Worm (Caenorhabditis elegans) whole organism, L1 larva: ENCODE results near the gene Y53F4B.24.

Source experiments
- C04F5.9 ChIP-seq: sonication (generic microtip); optimal IDR thresholded peaks from 2 replicates; lab custom pipeline; 2016; ENCODE audit warnings: missing genetic modification characterization, missing compliant biosample characterization
- C16A3.4 ChIP-seq: fragments of 150-350 bp; optimal IDR thresholded peaks from 2 replicates; lab custom pipeline; 2014; ENCODE audit warnings: missing biosample characterization, missing genetic modification characterization
- Y116A8C.19 ChIP-seq: sonication (generic microtip); optimal IDR thresholded peaks from 2 replicates; lab custom pipeline; 2016; ENCODE audit warnings: missing compliant biosample characterization, missing genetic modification characterization, borderline replicate concordance
- ama-1 ChIP-seq: fragments of 150-350 bp; optimal IDR thresholded peaks from 2 replicates; lab custom pipeline; 2014
- blmp-1 ChIP-seq: fragments of 150-350 bp; optimal IDR thresholded peaks from 2 replicates; lab custom pipeline; 2014; ENCODE audit warnings: missing biosample characterization, missing genetic modification characterization
- ceh-82 ChIP-seq, 3 experiments: fragments of 150-350 bp in 1 of 3; sonication (generic microtip) in 2 of 3; optimal IDR thresholded peaks; 2 replicates each; lab custom pipeline; 2014 to 2017; ENCODE audit warnings: missing biosample characterization in 3 of 3, missing genetic modification characterization in 3 of 3
- ceh-88 ChIP-seq: fragments of 200-800 bp; sonication (Bioruptor generic); IDR thresholded peaks from 2 replicates; pipeline ENCODE4 v1.3.6; 2022; ENCODE audit warnings: missing genetic modification characterization, missing compliant biosample characterization
- ceh-90 ChIP-seq: sonication (generic microtip); optimal IDR thresholded peaks from 2 replicates; lab custom pipeline; 2016; ENCODE audit warnings: missing genetic modification characterization, missing compliant biosample characterization
- ces-1 ChIP-seq: fragments of 150-350 bp; optimal IDR thresholded peaks from 2 replicates; lab custom pipeline; 2014; ENCODE audit warnings: missing biosample characterization, missing genetic modification reagents, missing genetic modification characterization
- efl-3 ChIP-seq: fragments of 200-800 bp; sonication (Bioruptor generic); optimal IDR thresholded peaks from 2 replicates; lab custom pipeline; 2018; ENCODE audit warnings: mild to moderate bottlenecking, missing genetic modification characterization, missing compliant biosample characterization
- egl-27 ChIP-seq, 2 experiments: fragments of 150-350 bp in 1 of 2; sonication (generic microtip); optimal IDR thresholded peaks; 3 replicates each; lab custom pipeline; 2017 to 2018; ENCODE audit warnings: missing biosample characterization in 2 of 2, missing genetic modification characterization in 2 of 2, missing genetic modification reagents in 2 of 2
- elt-2 ChIP-seq: sonication (generic microtip); optimal IDR thresholded peaks from 2 replicates; lab custom pipeline; 2016; ENCODE audit warnings: missing genetic modification characterization, mild to moderate bottlenecking, inconsistent platforms, missing compliant biosample characterization, missing genetic modification reagents
- elt-3 ChIP-seq, 6 experiments: fragments of 150-350 bp in 1 of 6; sonication (generic microtip); optimal IDR thresholded peaks; 2 replicates each; lab custom pipeline; 2017 to 2018; ENCODE audit warnings: missing biosample characterization in 6 of 6, missing genetic modification characterization in 6 of 6, inconsistent platforms in 1 of 6
- fkh-4 ChIP-seq: sonication (generic microtip); optimal IDR thresholded peaks from 2 replicates; lab custom pipeline; 2016; ENCODE audit warnings: missing compliant biosample characterization, missing genetic modification characterization, borderline replicate concordance
- fos-1 ChIP-seq: fragments of 150-350 bp; optimal IDR thresholded peaks from 2 replicates; lab custom pipeline; 2014; ENCODE audit warnings: missing biosample characterization, missing genetic modification characterization
- grh-1 ChIP-seq: fragments of 200-800 bp; sonication (Bioruptor generic); IDR thresholded peaks from 2 replicates; pipeline ENCODE4 v1.3.6; 2022; ENCODE audit warnings: missing genetic modification reagents, missing genetic modification characterization, missing compliant biosample characterization
- hpl-2 ChIP-seq: fragments of 150-350 bp; optimal IDR thresholded peaks from 2 replicates; lab custom pipeline; 2014; ENCODE audit warnings: missing biosample characterization, missing genetic modification reagents, missing genetic modification characterization
- irx-1 ChIP-seq: sonication (generic microtip); optimal IDR thresholded peaks from 2 replicates; lab custom pipeline; 2016; ENCODE audit warnings: missing genetic modification characterization, missing compliant biosample characterization
- lin-13 ChIP-seq: fragments of 150-350 bp; optimal IDR thresholded peaks from 2 replicates; lab custom pipeline; 2014; ENCODE audit warnings: missing biosample characterization, missing genetic modification reagents, missing genetic modification characterization
- lin-35 ChIP-seq, 2 experiments: fragments of 150-350 bp; optimal IDR thresholded peaks; 2 replicates each; lab custom pipeline; 2014; ENCODE audit warnings: missing biosample characterization in 2 of 2, missing genetic modification characterization in 2 of 2, missing genetic modification reagents in 2 of 2
- lir-3 ChIP-seq: sonication (generic microtip); optimal IDR thresholded peaks from 2 replicates; lab custom pipeline; 2016; ENCODE audit warnings: mild to moderate bottlenecking, missing genetic modification characterization, moderate library complexity, missing compliant biosample characterization; ENCODE audit not compliant: poor library complexity
- lsy-2 ChIP-seq, 2 experiments: fragments of 150-350 bp; optimal IDR thresholded peaks; 2 replicates each; lab custom pipeline; 2014; ENCODE audit warnings: missing biosample characterization in 2 of 2, missing genetic modification characterization in 2 of 2
- mab-9 ChIP-seq: fragments of 200-800 bp; sonication (Bioruptor generic); IDR thresholded peaks from 2 replicates; pipeline ENCODE4 v1.3.6; 2022; ENCODE audit warnings: missing genetic modification reagents, missing genetic modification characterization, missing compliant biosample characterization
- mdl-1 ChIP-seq, 2 experiments: fragments of 150-350 bp; optimal IDR thresholded peaks; 2 replicates each; lab custom pipeline; 2014 to 2017; ENCODE audit warnings: missing biosample characterization in 2 of 2, missing genetic modification characterization in 2 of 2, inconsistent platforms in 1 of 2
- mef-2 ChIP-seq: fragments of 150-350 bp; optimal IDR thresholded peaks from 2 replicates; lab custom pipeline; 2014; ENCODE audit warnings: missing biosample characterization, missing genetic modification characterization
- mep-1 ChIP-seq: fragments of 150-350 bp; optimal IDR thresholded peaks from 2 replicates; lab custom pipeline; 2014; ENCODE audit warnings: missing biosample characterization, missing genetic modification characterization
- nhr-20 ChIP-seq: sonication (generic microtip); optimal IDR thresholded peaks from 2 replicates; lab custom pipeline; 2016; ENCODE audit warnings: mild to moderate bottlenecking, missing genetic modification characterization, missing compliant biosample characterization
- nhr-237 ChIP-seq: fragments of 150-350 bp; optimal IDR thresholded peaks from 2 replicates; lab custom pipeline; 2014; ENCODE audit warnings: missing biosample characterization, missing genetic modification characterization
- nhr-28 ChIP-seq: fragments of 150-350 bp; optimal IDR thresholded peaks from 2 replicates; lab custom pipeline; 2014; ENCODE audit warnings: missing biosample characterization, missing genetic modification characterization
- nhr-71 ChIP-seq: sonication (generic microtip); optimal IDR thresholded peaks from 2 replicates; lab custom pipeline; 2016; ENCODE audit warnings: mild to moderate bottlenecking, missing genetic modification characterization, moderate library complexity, missing compliant biosample characterization
- nhr-85 ChIP-seq: sonication (generic microtip); peaks from one replicate; lab custom pipeline; 2016; ENCODE audit warnings: missing genetic modification characterization, inconsistent platforms, missing compliant biosample characterization
- nhr-90 ChIP-seq: sonication (generic microtip); optimal IDR thresholded peaks from 2 replicates; lab custom pipeline; 2016; ENCODE audit warnings: mild to moderate bottlenecking, missing genetic modification characterization, missing compliant biosample characterization; ENCODE audit not compliant: poor library complexity
- pag-3 ChIP-seq: sonication (generic microtip); optimal IDR thresholded peaks from 2 replicates; lab custom pipeline; 2017; ENCODE audit warnings: missing genetic modification characterization, mild to moderate bottlenecking, missing compliant biosample characterization, antibody characterized with exemption, borderline replicate concordance; ENCODE audit not compliant: insufficient read depth
- pax-3 ChIP-seq: fragments of 200-800 bp; sonication (Bioruptor generic); optimal IDR thresholded peaks from 2 replicates; lab custom pipeline; 2018; ENCODE audit warnings: mild to moderate bottlenecking, missing genetic modification characterization, moderate library complexity, missing compliant biosample characterization
- pqm-1 ChIP-seq: sonication (generic microtip); optimal IDR thresholded peaks from 3 replicates; lab custom pipeline; 2017; ENCODE audit warnings: missing biosample characterization, missing genetic modification characterization
- snu-23 ChIP-seq: sonication (generic microtip); optimal IDR thresholded peaks from 2 replicates; lab custom pipeline; 2016; ENCODE audit warnings: missing genetic modification characterization, missing compliant biosample characterization
- sox-4 ChIP-seq: sonication (generic microtip); optimal IDR thresholded peaks from 2 replicates; lab custom pipeline; 2016; ENCODE audit warnings: missing genetic modification characterization, missing compliant biosample characterization
- sptf-1 ChIP-seq: fragments of 150-350 bp; optimal IDR thresholded peaks from 2 replicates; lab custom pipeline; 2014; ENCODE audit warnings: missing biosample characterization, missing genetic modification characterization
- sup-37 ChIP-seq: fragments of 200-800 bp; sonication (Bioruptor generic); optimal IDR thresholded peaks from 2 replicates; lab custom pipeline; 2018; ENCODE audit warnings: mild to moderate bottlenecking, missing genetic modification characterization, missing compliant biosample characterization
- swsn-7 ChIP-seq: sonication (generic microtip); optimal IDR thresholded peaks from 2 replicates; lab custom pipeline; 2016; ENCODE audit warnings: missing genetic modification characterization, missing compliant biosample characterization
- unc-130 ChIP-seq: fragments of 150-350 bp; optimal IDR thresholded peaks from 2 replicates; lab custom pipeline; 2017; ENCODE audit warnings: missing biosample characterization, missing genetic modification characterization, inconsistent platforms
- unc-62 ChIP-seq: fragments of 150-350 bp; optimal IDR thresholded peaks from 2 replicates; lab custom pipeline; 2014; ENCODE audit warnings: missing biosample characterization, missing genetic modification reagents, missing genetic modification characterization
- unc-86 ChIP-seq: sonication (generic microtip); optimal IDR thresholded peaks from 2 replicates; lab custom pipeline; 2016; ENCODE audit warnings: missing genetic modification characterization, missing compliant biosample characterization
- unc-98 ChIP-seq: fragments of 200-800 bp; sonication (Bioruptor generic); IDR thresholded peaks from 2 replicates; pipeline ENCODE4 v1.3.6; 2022; ENCODE audit warnings: missing genetic modification characterization, missing compliant biosample characterization
- vab-15 ChIP-seq: sonication (generic microtip); optimal IDR thresholded peaks from 2 replicates; lab custom pipeline; 2017; ENCODE audit warnings: missing genotype, mild to moderate bottlenecking, missing genetic modification characterization, missing compliant biosample characterization
- xbp-1 ChIP-seq: sonication (generic microtip); optimal IDR thresholded peaks from 2 replicates; lab custom pipeline; 2016; ENCODE audit warnings: missing genetic modification characterization, missing compliant biosample characterization
- zag-1 ChIP-seq: fragments of 150-350 bp; optimal IDR thresholded peaks from 2 replicates; lab custom pipeline; 2014; ENCODE audit warnings: missing biosample characterization, missing genetic modification characterization
- ztf-11 ChIP-seq, 2 experiments: sonication (generic microtip); optimal IDR thresholded peaks; 2 replicates each; lab custom pipeline; 2016 to 2017; ENCODE audit warnings: missing genetic modification characterization in 2 of 2, missing biosample characterization in 1 of 2, missing compliant biosample characterization in 1 of 2
- ztf-4 ChIP-seq: fragments of 150-350 bp; optimal IDR thresholded peaks from 2 replicates; lab custom pipeline; 2014; ENCODE audit warnings: missing biosample characterization, missing genetic modification characterization

Y53F4B.24 gene

ce11 chrII:15167340-15167739, 33.1 kb upstream of the Y53F4B.24 start, which contains the start of gene gst-28:
Gene gst-28 (minus strand): TSS chrII:15167577.
- no peak for TF ChIP-seq efl-3 (GFP tag; lab: Kevin White, UChicago)
- no peak for TF ChIP-seq ama-1 (lab: Kevin White, UChicago)
- no peak for TF ChIP-seq lsy-2 (tag; optimal IDR thresholded peaks at IDR 0.05; lab: Kevin White, UChicago)
- no peak for TF ChIP-seq mep-1 (tag; lab: Kevin White, UChicago)
- no peak for TF ChIP-seq unc-62 (GFP tag; lab: Kevin White, UChicago)
- TF ChIP-seq ceh-82 (tag; optimal IDR thresholded peaks at IDR 0.05; lab: Kevin White, UChicago): no peak
- TF ChIP-seq lin-35 (GFP tag; optimal IDR thresholded peaks at IDR 0.05; lab: Kevin White, UChicago): peak in 1 of 2 experiments; percentile 7
- no peak for TF ChIP-seq lin-13 (GFP tag; lab: Kevin White, UChicago)
- peak in 1 of 2 experiments; percentile 40 for TF ChIP-seq mdl-1 (tag; optimal IDR thresholded peaks at IDR 0.05; lab: Kevin White, UChicago)
- TF ChIP-seq sptf-1 (tag; lab: Kevin White, UChicago): no peak
- no peak for TF ChIP-seq ztf-11 (tag; optimal IDR thresholded peaks at IDR 0.05; lab: Kevin White, UChicago)

- TF ChIP-seq hpl-2 (GFP tag; lab: Kevin White, UChicago) (peak; percentile 32), mdl-1 (tag; optimal IDR thresholded peaks at IDR 0.05; lab: Kevin White, UChicago) (peak in 1 of 2 experiments; percentile 81), snu-23 (GFP tag; lab: Kevin White, UChicago) (peak; percentile 93), lir-3 (peak; percentile 87), pqm-1 (tag; lab: Kevin White, UChicago) (no peak), sptf-1 (tag; lab: Kevin White, UChicago) (no peak), unc-130 (tag; lab: Kevin White, UChicago) (peak; percentile 33), mep-1 (tag; lab: Kevin White, UChicago) (peak; percentile 92), ztf-4 (peak; percentile 45), ama-1 (lab: Kevin White, UChicago) (peak; percentile 14), grh-1 (GFP tag; lab: Robert Waterston, UW) (peak; percentile 52; the same call in 1 of the 2 replicates), ceh-90 (tag; lab: Kevin White, UChicago) (peak; percentile 42), nhr-90 (tag; lab: Kevin White, UChicago) (peak; percentile 91), vab-15 (no peak), xbp-1 (tag; lab: Kevin White, UChicago) (peak; percentile 70), unc-98 (GFP tag; lab: Robert Waterston, UW) (no peak), nhr-237 (tag; lab: Kevin White, UChicago) (no peak), fkh-4 (tag; lab: Kevin White, UChicago) (no peak), zag-1 (no peak), pax-3 (tag; lab: Kevin White, UChicago) (peak; percentile 64), elt-3 (tag; optimal IDR thresholded peaks at IDR 0.05; lab: Kevin White, UChicago) (peak in 4 of 6 experiments; percentile 13 to 80 (median 60)), mab-9 (GFP tag; lab: Robert Waterston, UW) (no peak), ces-1 (no peak), elt-2 (tag; lab: Kevin White, UChicago) (peak; percentile 55), C04F5.9 (tag; lab: Kevin White, UChicago) (peak; percentile 57), pag-3 (tag; lab: Kevin White, UChicago) (no peak), nhr-71 (tag; lab: Kevin White, UChicago) (peak; percentile 90), ceh-88 (GFP tag; lab: Robert Waterston, UW) (peak; percentile 53), nhr-20 (tag; lab: Kevin White, UChicago) (peak; percentile 89), Y116A8C.19 (tag; lab: Kevin White, UChicago) (no peak), fos-1 (tag; lab: Kevin White, UChicago) (peak; percentile 83), efl-3 (GFP tag; lab: Kevin White, UChicago) (peak; percentile 42), sup-37 (no peak), mef-2 (tag; lab: Kevin White, UChicago) (no peak), swsn-7 (tag; lab: Kevin White, UChicago) (peak; percentile 86), sox-4 (tag; lab: Kevin White, UChicago) (peak; percentile 46), nhr-28 (no peak), egl-27 (tag; optimal IDR thresholded peaks at IDR 0.05; lab: Kevin White, UChicago) (peak; percentile 5 to 49), C16A3.4 (peak; percentile 92), nhr-85 (tag; lab: Kevin White, UChicago) (peak; percentile 67), blmp-1 (tag; lab: Kevin White, UChicago) (peak; percentile 24), unc-86 (tag; lab: Kevin White, UChicago) (peak; percentile 49), irx-1 (tag; lab: Kevin White, UChicago) (peak; percentile 65)
Measured at ce11 chrII:15165681-15166235, 31.5 kb upstream of the Y53F4B.24 start, which contains the start of gene gst-27. Gene gst-27 (minus strand): TSS chrII:15165731.
